Worm (Caenorhabditis elegans) whole organism, late embryonic: ENCODE measurements around the gene znf-474.

Experiments
- F13H6.1 ChIP-seq: sonication (generic microtip); optimal IDR thresholded peaks from 2 replicates; lab custom pipeline; 2016; ENCODE audit warnings: missing genetic modification characterization, missing compliant biosample characterization
- K02D7.2 ChIP-seq: sonication (generic microtip); optimal IDR thresholded peaks from 2 replicates; lab custom pipeline; 2017; ENCODE audit warnings: mild to moderate bottlenecking, missing genetic modification characterization, missing compliant biosample characterization
- T23F11.4 ChIP-seq: fragments of 200-800 bp; sonication (Bioruptor generic); optimal IDR thresholded peaks from 2 replicates; lab custom pipeline; 2018; ENCODE audit warnings: mild to moderate bottlenecking, missing genetic modification characterization, missing compliant biosample characterization
- ama-1 ChIP-seq: fragments of 150-350 bp; optimal IDR thresholded peaks from 2 replicates; lab custom pipeline; 2014
- ceh-18 ChIP-seq: sonication (generic microtip); optimal IDR thresholded peaks from 2 replicates; lab custom pipeline; 2016; ENCODE audit warnings: missing genetic modification characterization, missing compliant biosample characterization
- ceh-2 ChIP-seq: sonication (generic microtip); optimal IDR thresholded peaks from 2 replicates; lab custom pipeline; 2016; ENCODE audit warnings: missing genotype, missing genetic modification characterization, missing compliant biosample characterization
- ceh-22 ChIP-seq: sonication (generic microtip); optimal IDR thresholded peaks from 2 replicates; lab custom pipeline; 2017; ENCODE audit warnings: missing biosample characterization, missing genetic modification characterization
- ceh-24 ChIP-seq: sonication (generic microtip); optimal IDR thresholded peaks from 2 replicates; lab custom pipeline; 2016; ENCODE audit warnings: mild to moderate bottlenecking, missing genetic modification characterization, missing compliant biosample characterization
- ceh-30 ChIP-seq: fragments of 150-350 bp; optimal IDR thresholded peaks from 2 replicates; lab custom pipeline; 2014; ENCODE audit warnings: missing biosample characterization, missing genetic modification characterization
- ceh-45 ChIP-seq: fragments of 200-800 bp; sonication (Bioruptor generic); IDR thresholded peaks from 2 replicates; pipeline ENCODE4 v1.3.6; 2022; ENCODE audit warnings: missing genetic modification reagents, missing genetic modification characterization, missing compliant biosample characterization
- ceh-48 ChIP-seq: sonication (generic microtip); optimal IDR thresholded peaks from 2 replicates; lab custom pipeline; 2016; ENCODE audit warnings: missing genetic modification characterization, inconsistent platforms, missing compliant biosample characterization
- ceh-6 ChIP-seq: fragments of 200-800 bp; sonication (Bioruptor generic); optimal IDR thresholded peaks from 2 replicates; lab custom pipeline; 2018; ENCODE audit warnings: mild to moderate bottlenecking, missing genetic modification characterization, missing compliant biosample characterization
- ceh-9 ChIP-seq: sonication (generic microtip); optimal IDR thresholded peaks from 2 replicates; lab custom pipeline; 2016; ENCODE audit warnings: mild to moderate bottlenecking, missing genetic modification characterization, inconsistent platforms, missing compliant biosample characterization
- dmd-4 ChIP-seq: sonication (generic microtip); optimal IDR thresholded peaks from 2 replicates; lab custom pipeline; 2016; ENCODE audit warnings: borderline replicate concordance, missing genetic modification characterization, missing compliant biosample characterization
- dve-1 ChIP-seq: sonication (generic microtip); optimal IDR thresholded peaks from 2 replicates; lab custom pipeline; 2017; ENCODE audit warnings: antibody characterized with exemption, mild to moderate bottlenecking, missing genetic modification characterization, missing compliant biosample characterization
- ets-4 ChIP-seq: sonication (generic microtip); optimal IDR thresholded peaks from 2 replicates; lab custom pipeline; 2016; ENCODE audit warnings: missing genetic modification characterization, missing compliant biosample characterization
- eyg-1 ChIP-seq: sonication (generic microtip); optimal IDR thresholded peaks from 2 replicates; lab custom pipeline; 2016; ENCODE audit warnings: missing genotype, missing genetic modification characterization, missing compliant biosample characterization
- fax-1 ChIP-seq: sonication (generic microtip); optimal IDR thresholded peaks from 2 replicates; lab custom pipeline; 2016; ENCODE audit warnings: missing genotype, missing genetic modification characterization, missing compliant biosample characterization
- fkh-10 ChIP-seq: fragments of 150-350 bp; optimal IDR thresholded peaks from 2 replicates; lab custom pipeline; 2014; ENCODE audit warnings: missing biosample characterization, missing genetic modification reagents, missing genetic modification characterization
- fkh-6 ChIP-seq: sonication (generic microtip); optimal IDR thresholded peaks from 2 replicates; lab custom pipeline; 2016; ENCODE audit warnings: missing genetic modification characterization, missing compliant biosample characterization
- gmeb-2 ChIP-seq: sonication (generic microtip); optimal IDR thresholded peaks from 2 replicates; lab custom pipeline; 2016; ENCODE audit warnings: missing genetic modification characterization, inconsistent platforms, missing compliant biosample characterization
- hlh-13 ChIP-seq: fragments of 200-800 bp; sonication (Bioruptor generic); optimal IDR thresholded peaks from 2 replicates; lab custom pipeline; 2018; ENCODE audit warnings: mild to moderate bottlenecking, missing genetic modification characterization, missing compliant biosample characterization
- hlh-15 ChIP-seq: sonication (generic microtip); optimal IDR thresholded peaks from 2 replicates; lab custom pipeline; 2016; ENCODE audit warnings: missing genetic modification characterization, missing compliant biosample characterization
- hlh-30 ChIP-seq: sonication (generic microtip); optimal IDR thresholded peaks from 2 replicates; lab custom pipeline; 2017; ENCODE audit warnings: antibody characterized with exemption, missing genetic modification characterization, missing compliant biosample characterization; ENCODE audit not compliant: insufficient read depth
- hlh-6 ChIP-seq: sonication (generic microtip); optimal IDR thresholded peaks from 2 replicates; lab custom pipeline; 2016; ENCODE audit warnings: missing genotype, missing genetic modification characterization, missing compliant biosample characterization
- lin-11 ChIP-seq: fragments of 200-800 bp; sonication (Bioruptor generic); optimal IDR thresholded peaks from 2 replicates; lab custom pipeline; 2018; ENCODE audit warnings: mild to moderate bottlenecking, missing genetic modification characterization, missing compliant biosample characterization
- mec-3 ChIP-seq: sonication (generic microtip); optimal IDR thresholded peaks from 2 replicates; lab custom pipeline; 2016; ENCODE audit warnings: borderline replicate concordance, missing genetic modification characterization, missing compliant biosample characterization
- nfya-1 ChIP-seq: sonication (generic microtip); optimal IDR thresholded peaks from 2 replicates; lab custom pipeline; 2017; ENCODE audit warnings: missing genetic modification characterization, mild to moderate bottlenecking, missing compliant biosample characterization, antibody characterized with exemption, moderate library complexity
- nhr-11 ChIP-seq: fragments of 150-350 bp; optimal IDR thresholded peaks from 2 replicates; lab custom pipeline; 2014; ENCODE audit warnings: missing biosample characterization, missing genetic modification characterization
- npax-4 ChIP-seq: sonication (generic microtip); optimal IDR thresholded peaks from 2 replicates; lab custom pipeline; 2016; ENCODE audit warnings: missing genetic modification characterization, missing compliant biosample characterization
- pat-9 ChIP-seq: fragments of 200-800 bp; sonication (Bioruptor generic); optimal IDR thresholded peaks from 2 replicates; lab custom pipeline; 2018; ENCODE audit warnings: mild to moderate bottlenecking, missing genetic modification characterization, moderate library complexity, missing compliant biosample characterization
- pha-2 ChIP-seq: sonication (generic microtip); optimal IDR thresholded peaks from 2 replicates; lab custom pipeline; 2017; ENCODE audit warnings: mild to moderate bottlenecking, missing genetic modification characterization, missing compliant biosample characterization
- pha-4 ChIP-seq: fragments of 150-350 bp; optimal IDR thresholded peaks from 2 replicates; lab custom pipeline; 2018; ENCODE audit warnings: missing biosample characterization, missing genetic modification reagents, missing genetic modification characterization
- pros-1 ChIP-seq: fragments of 150-350 bp; optimal IDR thresholded peaks from 2 replicates; lab custom pipeline; 2014; ENCODE audit warnings: missing biosample characterization, missing genetic modification reagents, missing genetic modification characterization
- ref-2 ChIP-seq: sonication (generic microtip); optimal IDR thresholded peaks from 2 replicates; lab custom pipeline; 2016; ENCODE audit warnings: missing genetic modification characterization, missing compliant biosample characterization
- sox-2 ChIP-seq: fragments of 200-800 bp; sonication (Bioruptor generic); IDR thresholded peaks from 2 replicates; pipeline ENCODE4 v1.3.6; 2022; ENCODE audit warnings: missing genetic modification reagents, missing genetic modification characterization, missing compliant biosample characterization
- sox-4 ChIP-seq: sonication (generic microtip); optimal IDR thresholded peaks from 2 replicates; lab custom pipeline; 2017; ENCODE audit warnings: mild to moderate bottlenecking, missing genetic modification characterization, inconsistent platforms, missing compliant biosample characterization
- tbx-7 ChIP-seq: sonication (generic microtip); optimal IDR thresholded peaks from 2 replicates; lab custom pipeline; 2016; ENCODE audit warnings: missing genotype, missing genetic modification characterization, missing compliant biosample characterization
- ttx-3 ChIP-seq: sonication (generic microtip); optimal IDR thresholded peaks from 2 replicates; lab custom pipeline; 2016; ENCODE audit warnings: missing genetic modification reagents, missing genetic modification characterization, missing compliant biosample characterization
- unc-3 ChIP-seq, 2 experiments: fragments of 200-800 bp in 1 of 2; sonication (Bioruptor generic) in 1 of 2; sonication (generic microtip) in 1 of 2; conservative IDR thresholded peaks in 1 of 2; optimal IDR thresholded peaks in 1 of 2; 2 replicates each; pipeline versions ENCODE4 v1.3.6 to Lab custom; 2016 to 2022; ENCODE audit warnings: missing compliant biosample characterization in 2 of 2, missing genetic modification characterization in 2 of 2, missing genetic modification reagents in 1 of 2
- unc-42 ChIP-seq: sonication (generic microtip); optimal IDR thresholded peaks from 2 replicates; lab custom pipeline; 2016; ENCODE audit warnings: missing genotype, missing genetic modification characterization, missing compliant biosample characterization
- zip-5 ChIP-seq: sonication (generic microtip); optimal IDR thresholded peaks from 2 replicates; lab custom pipeline; 2016; ENCODE audit warnings: missing genetic modification characterization, missing compliant biosample characterization
- ztf-16 ChIP-seq: sonication (generic microtip); optimal IDR thresholded peaks from 2 replicates; lab custom pipeline; 2017; ENCODE audit warnings: missing genetic modification characterization, missing compliant biosample characterization

Gene znf-474

ce11 chrX:12111213-12111612 is 38.5 kb upstream of the znf-474 start, which contains the start of gene lgc-14:
Gene lgc-14, plus strand, starts transcription at chrX:12111513.
- TF ChIP-seq nfya-1: no peak
- TF ChIP-seq sox-2 (GFP tag; lab: Robert Waterston, UW): no peak
- TF ChIP-seq pha-2: no peak
- no peak for TF ChIP-seq ets-4 (tag; lab: Kevin White, UChicago)
- TF ChIP-seq fkh-10 (GFP tag; lab: Kevin White, UChicago): no peak
- TF ChIP-seq ceh-48 (tag; lab: Kevin White, UChicago): no peak
- no peak for TF ChIP-seq ama-1 (lab: Kevin White, UChicago)
- no peak for TF ChIP-seq ttx-3
- TF ChIP-seq gmeb-2 (tag; lab: Kevin White, UChicago): no peak
- no peak for TF ChIP-seq ref-2 (tag; lab: Kevin White, UChicago)
- TF ChIP-seq ceh-6 (GFP tag; lab: Kevin White, UChicago): no peak
- no peak for TF ChIP-seq tbx-7 (tag; lab: Kevin White, UChicago)
- no peak for TF ChIP-seq pha-4 (tag; lab: Kevin White, UChicago)
- no peak for TF ChIP-seq dve-1 (tag; lab: Kevin White, UChicago)
- no peak for TF ChIP-seq pat-9 (tag; lab: Kevin White, UChicago)
- TF ChIP-seq pros-1 (tag; lab: Kevin White, UChicago): no peak
- no peak for TF ChIP-seq sox-4 (tag; lab: Kevin White, UChicago)
- TF ChIP-seq K02D7.2 (tag; lab: Kevin White, UChicago): no peak

ce11 chrX:12114024-12114423 is 35.7 kb upstream of the znf-474 start, which contains the start of gene lgc-15:
Gene lgc-15, plus strand, starts transcription at chrX:12114324.
- TF ChIP-seq lin-11 (tag; lab: Kevin White, UChicago) (no peak), pha-2 (no peak), ztf-16 (tag; lab: Kevin White, UChicago) (no peak), ceh-9 (tag; lab: Kevin White, UChicago) (no peak), ceh-18 (tag; lab: Kevin White, UChicago) (no peak), hlh-6 (no peak), ceh-30 (tag; lab: Kevin White, UChicago) (no peak), hlh-13 (GFP tag; lab: Kevin White, UChicago) (no peak), unc-3 (GFP tag; conservative IDR thresholded peaks at IDR 0.05; lab: Robert Waterston, UW) (no peak), unc-3 (tag; optimal IDR thresholded peaks at IDR 0.05; lab: Kevin White, UChicago) (no peak), ceh-2 (tag; lab: Kevin White, UChicago) (no peak), pros-1 (tag; lab: Kevin White, UChicago) (no peak), hlh-30 (tag; lab: Kevin White, UChicago) (no peak), fkh-6 (no peak), F13H6.1 (tag; lab: Kevin White, UChicago) (no peak), pha-4 (tag; lab: Kevin White, UChicago) (no peak), fkh-10 (GFP tag; lab: Kevin White, UChicago) (no peak), ceh-22 (tag; lab: Kevin White, UChicago) (no peak), ttx-3 (no peak), hlh-15 (tag; lab: Kevin White, UChicago) (no peak), K02D7.2 (tag; lab: Kevin White, UChicago) (no peak)

- no peak for TF ChIP-seq nfya-1
- TF ChIP-seq ets-4 (tag; lab: Kevin White, UChicago): no peak
- TF ChIP-seq pha-2: no peak
These were observed 31.4 kb upstream of the znf-474 start, which contains the start of gene lgc-16 for ce11 chrX:12118340-12118739. Gene lgc-16, plus strand, starts transcription at chrX:12118640.

- TF ChIP-seq hlh-13 (GFP tag; lab: Kevin White, UChicago) (no peak), nhr-11 (no peak), pat-9 (tag; lab: Kevin White, UChicago) (no peak), K02D7.2 (tag; lab: Kevin White, UChicago) (no peak), mec-3 (tag; lab: Kevin White, UChicago) (no peak), dmd-4 (no peak), npax-4 (no peak), unc-42 (tag; lab: Kevin White, UChicago) (no peak), eyg-1 (tag; lab: Kevin White, UChicago) (no peak), T23F11.4 (GFP tag; lab: Kevin White, UChicago) (no peak), fax-1 (tag; lab: Kevin White, UChicago) (no peak), hlh-6 (no peak), ceh-45 (GFP tag; lab: Robert Waterston, UW) (no peak), ceh-24 (tag; lab: Kevin White, UChicago) (no peak), zip-5 (no peak)
These were observed 28.4 kb upstream of the znf-474 start, which contains the start of gene lgc-17 for ce11 chrX:12121285-12121684. Gene lgc-17, plus strand, starts transcription at chrX:12121585.
